Worm (Caenorhabditis elegans): ENCODE results near the gene C10C6.3.
A peak's percentile ranks its signal among the peaks of the same experiment; 100 is the strongest.

DNA sequence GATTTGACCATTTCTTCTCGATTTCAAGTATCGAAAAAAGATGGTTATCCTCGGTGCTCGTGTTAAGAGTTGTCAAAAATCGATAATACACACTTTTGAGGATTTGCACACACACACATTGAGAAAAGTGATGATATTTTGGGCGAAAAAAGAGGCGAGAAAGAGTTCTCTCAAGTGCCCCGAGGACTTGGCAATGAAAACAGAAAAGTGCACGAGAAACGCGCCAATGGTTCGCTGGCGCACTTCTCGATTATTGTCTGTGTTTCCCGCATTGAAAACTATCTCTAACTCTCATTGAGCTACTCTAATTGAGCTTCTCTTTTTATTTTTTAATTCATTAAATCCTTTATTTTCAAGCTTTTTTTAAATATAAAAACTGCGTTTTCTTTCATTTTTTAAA is 31.3 kb downstream of the C10C6.3 start:
- peak; percentile 54 for TF ChIP-seq zag-1 (tag; optimal IDR thresholded peaks at IDR 0.05)
- TF ChIP-seq nhr-10 (tag; optimal IDR thresholded peaks at IDR 0.05) = no peak
- TF ChIP-seq nhr-12 (tag; optimal IDR thresholded peaks at IDR 0.05) = no peak
- TF ChIP-seq lsy-2 (tag; optimal IDR thresholded peaks at IDR 0.05) = peak; percentile 73 to 84
- TF ChIP-seq lin-11 (tag; optimal IDR thresholded peaks at IDR 0.05) = peak; percentile 20
- peak; percentile 49 for TF ChIP-seq fos-1 (tag; optimal IDR thresholded peaks at IDR 0.05)
- TF ChIP-seq ztf-11 (tag; optimal IDR thresholded peaks at IDR 0.05) = no peak
- no peak for TF ChIP-seq unc-39 (tag; optimal IDR thresholded peaks at IDR 0.05)
- TF ChIP-seq alr-1 (tag; optimal IDR thresholded peaks at IDR 0.05) = no peak
- TF ChIP-seq nhr-11 (tag; optimal IDR thresholded peaks at IDR 0.05) = no peak
- TF ChIP-seq elt-1 (tag; optimal IDR thresholded peaks at IDR 0.05) = no peak
- TF ChIP-seq mdl-1 (tag; optimal IDR thresholded peaks at IDR 0.05) = no peak
- TF ChIP-seq snpc-4 (tag; optimal IDR thresholded peaks at IDR 0.05) = peak; percentile 10
